Fruit fly (Drosophila melanogaster) whole organism, embryonic: Measurements from ENCODE around the gene Cpr78E.

Experiments
- Asciz ChIP-seq: fragments of 200-800 bp; sonication (Bioruptor generic); optimal IDR thresholded peaks from 2 replicates; lab custom pipeline; 2017; ENCODE audit warnings: missing biosample characterization, mild to moderate bottlenecking, missing genetic modification characterization, missing genetic modification reagents
- Atf-2 ChIP-seq: fragments of 200-800 bp; sonication (Bioruptor generic); optimal IDR thresholded peaks from 2 replicates; lab custom pipeline; 2016; ENCODE audit warnings: missing biosample characterization, missing genetic modification characterization
- Bdp1 ChIP-seq: fragments of 200-800 bp; sonication (Bioruptor generic); optimal IDR thresholded peaks from 3 replicates; lab custom pipeline; 2016; ENCODE audit warnings: missing biosample characterization, missing genetic modification characterization
- Bteb2 ChIP-seq: fragments of 200-800 bp; sonication (Bioruptor generic); optimal IDR thresholded peaks from 2 replicates; lab custom pipeline; 2016; ENCODE audit warnings: missing biosample characterization, missing genetic modification characterization
- CG11398 ChIP-seq: fragments of 200-800 bp; sonication (Bioruptor generic); optimal IDR thresholded peaks from 2 replicates; lab custom pipeline; 2016; ENCODE audit warnings: missing biosample characterization, missing genetic modification characterization
- CG11695 ChIP-seq: fragments of 200-800 bp; sonication (Bioruptor generic); IDR thresholded peaks from 3 replicates; pipeline ENCODE4 v1.3.6; 2022; ENCODE audit warnings: missing biosample characterization, missing genetic modification characterization
- CG12104 ChIP-seq: fragments of 200-800 bp; sonication (Bioruptor generic); optimal IDR thresholded peaks from 3 replicates; lab custom pipeline; 2016; ENCODE audit warnings: missing biosample characterization, missing genetic modification characterization
- CG12659 ChIP-seq: fragments of 200-800 bp; sonication (Bioruptor generic); optimal IDR thresholded peaks from 3 replicates; lab custom pipeline; 2017; ENCODE audit warnings: mild to moderate bottlenecking, missing biosample characterization, missing genetic modification reagents, missing genetic modification characterization
- CG13287 ChIP-seq: fragments of 200-800 bp; sonication (Bioruptor generic); IDR thresholded peaks from 2 replicates; pipeline ENCODE4 v1.3.6; 2022; ENCODE audit warnings: missing biosample characterization, missing genetic modification characterization; ENCODE audit not compliant: partially characterized antibody
- CG14441 ChIP-seq: fragments of 200-800 bp; sonication (Bioruptor generic); IDR thresholded peaks from 2 replicates; pipeline ENCODE4 v1.3.6; 2022; ENCODE audit warnings: missing biosample characterization, missing genetic modification characterization
- CG15073 ChIP-seq: fragments of 200-800 bp; sonication (Bioruptor generic); optimal IDR thresholded peaks from 2 replicates; lab custom pipeline; 2016; ENCODE audit warnings: missing biosample characterization, missing genetic modification characterization
- CG1603 ChIP-seq: fragments of 200-800 bp; sonication (Bioruptor generic); optimal IDR thresholded peaks from 2 replicates; lab custom pipeline; 2019; ENCODE audit warnings: missing biosample characterization, mild to moderate bottlenecking, missing genetic modification characterization, moderate library complexity
- CG17328 ChIP-seq: fragments of 200-800 bp; sonication (Bioruptor generic); IDR thresholded peaks from 2 replicates; pipeline ENCODE4 v1.3.6; 2022; ENCODE audit warnings: missing biosample characterization, missing genetic modification characterization
- CG2116 ChIP-seq: fragments of 200-800 bp; sonication (Bioruptor generic); optimal IDR thresholded peaks from 3 replicates; lab custom pipeline; 2018; ENCODE audit warnings: missing biosample characterization, mild to moderate bottlenecking, missing genetic modification characterization
- CG31224 ChIP-seq: fragments of 200-800 bp; sonication (Bioruptor generic); IDR thresholded peaks from 2 replicates; pipeline ENCODE4 v1.3.6; 2022; ENCODE audit warnings: missing biosample characterization, missing genetic modification characterization
- CG31441 ChIP-seq: fragments of 200-800 bp; sonication (Bioruptor generic); IDR thresholded peaks from 2 replicates; pipeline ENCODE4 v1.3.6; 2022; ENCODE audit warnings: missing biosample characterization, missing genetic modification characterization
- CG3163 ChIP-seq: fragments of 200-800 bp; sonication (Bioruptor generic); optimal IDR thresholded peaks from 3 replicates; lab custom pipeline; 2016; ENCODE audit warnings: missing biosample characterization, missing genetic modification characterization
- CG6689 ChIP-seq: fragments of 200-800 bp; sonication (Bioruptor generic); IDR thresholded peaks from 2 replicates; pipeline ENCODE4 v1.3.6; 2022; ENCODE audit warnings: missing biosample characterization, missing genetic modification characterization
- CG7786 ChIP-seq: fragments of 200-800 bp; sonication (Bioruptor generic); optimal IDR thresholded peaks from 2 replicates; lab custom pipeline; 2016; ENCODE audit warnings: missing biosample characterization, missing genetic modification characterization
- CG9609 ChIP-seq: fragments of 200-800 bp; sonication (Bioruptor generic); optimal IDR thresholded peaks from 3 replicates; lab custom pipeline; 2016; ENCODE audit warnings: missing biosample characterization, missing genetic modification characterization
- CG9797 ChIP-seq: fragments of 200-800 bp; sonication (Bioruptor generic); optimal IDR thresholded peaks from 3 replicates; lab custom pipeline; 2018; ENCODE audit warnings: missing biosample characterization, mild to moderate bottlenecking, missing genetic modification characterization
- CG9932 ChIP-seq: fragments of 200-800 bp; sonication (Bioruptor generic); IDR thresholded peaks from 2 replicates; pipeline ENCODE4 v1.3.6; 2022; ENCODE audit warnings: missing biosample characterization, missing genetic modification characterization
- D ChIP-seq, 2 experiments: fragments of 200-800 bp in 1 of 2; fragments of >200 bp in 1 of 2; sonication (Bioruptor generic) in 1 of 2; optimal IDR thresholded peaks; 2 replicates in 1 of 2; 3 replicates in 1 of 2; lab custom pipeline; 2017; ENCODE audit warnings: mild to moderate bottlenecking in 1 of 2, missing biosample characterization in 1 of 2, missing genetic modification characterization in 1 of 2, missing genetic modification reagents in 1 of 2
- Deaf1 ChIP-seq: fragments of 200-800 bp; optimal IDR thresholded peaks from 3 replicates; lab custom pipeline; 2019; ENCODE audit warnings: missing biosample characterization, mild to moderate bottlenecking, missing genetic modification characterization, moderate library complexity
- Dfd ChIP-seq, 2 experiments: fragments of >200 bp; optimal IDR thresholded peaks; 2 replicates each; lab custom pipeline; 2017; ENCODE audit warnings: missing biosample characterization in 2 of 2, missing genetic modification characterization in 2 of 2
- Fer2 ChIP-seq: fragments of 200-800 bp; sonication (Bioruptor generic); optimal IDR thresholded peaks from 2 replicates; lab custom pipeline; 2018; ENCODE audit warnings: missing biosample characterization, mild to moderate bottlenecking, missing genetic modification characterization, moderate library complexity
- Hr3 ChIP-seq: fragments of 200-800 bp; sonication (Bioruptor generic); optimal IDR thresholded peaks from 3 replicates; lab custom pipeline; 2016; ENCODE audit warnings: missing biosample characterization, missing genetic modification characterization
- Hr78 ChIP-seq, 2 experiments: fragments of 200-800 bp in 1 of 2; fragments of >200 bp in 1 of 2; sonication (Bioruptor generic) in 1 of 2; optimal IDR thresholded peaks; 2 replicates each; lab custom pipeline; 2017 to 2019; ENCODE audit warnings: missing biosample characterization in 2 of 2, missing genetic modification characterization in 2 of 2, mild to moderate bottlenecking in 1 of 2, moderate library complexity in 1 of 2
- Med ChIP-seq: fragments of 200-800 bp; sonication (Bioruptor generic); peaks from one replicate; lab custom pipeline; 2016; ENCODE audit warnings: missing biosample characterization, missing genetic modification characterization, mild to moderate bottlenecking, inconsistent platforms, moderate library complexity
- TFAM ChIP-seq: fragments of 200-800 bp; sonication (Bioruptor generic); optimal IDR thresholded peaks from 2 replicates; lab custom pipeline; 2017; ENCODE audit warnings: missing biosample characterization, missing genetic modification characterization, inconsistent platforms
- Vsx1 ChIP-seq: fragments of 200-800 bp; sonication (Bioruptor generic); optimal IDR thresholded peaks from 2 replicates; lab custom pipeline; 2017; ENCODE audit warnings: missing biosample characterization, mild to moderate bottlenecking, missing genetic modification characterization, missing genetic modification reagents
- bowl ChIP-seq: fragments of 200-800 bp; sonication (Bioruptor generic); IDR thresholded peaks from 2 replicates; pipeline ENCODE4 v1.3.6; 2022; ENCODE audit warnings: missing biosample characterization, missing genetic modification characterization
- dmrt11E ChIP-seq: fragments of 200-800 bp; sonication (Bioruptor generic); optimal IDR thresholded peaks from 3 replicates; lab custom pipeline; 2018; ENCODE audit warnings: missing biosample characterization, mild to moderate bottlenecking, missing genetic modification characterization, moderate library complexity
- dpn ChIP-seq, 2 experiments: fragments of 200-800 bp; sonication (Bioruptor generic); optimal IDR thresholded peaks; 3 replicates each; lab custom pipeline; 2016; ENCODE audit warnings: missing biosample characterization in 2 of 2, missing genetic modification characterization in 2 of 2
- eve ChIP-seq, 2 experiments: fragments of >200 bp; optimal IDR thresholded peaks; 2 replicates each; lab custom pipeline; 2017; ENCODE audit warnings: missing biosample characterization in 2 of 2, missing genetic modification characterization in 2 of 2
- ham ChIP-seq: fragments of 200-800 bp; sonication (Bioruptor generic); IDR thresholded peaks from 2 replicates; pipeline ENCODE4 v1.3.6; 2022; ENCODE audit warnings: missing biosample characterization, missing genetic modification characterization
- hbn ChIP-seq: fragments of 200-800 bp; sonication (Bioruptor generic); IDR thresholded peaks from 2 replicates; pipeline ENCODE4 v1.3.6; 2022; ENCODE audit warnings: missing biosample characterization, missing genetic modification characterization; ENCODE audit not compliant: partially characterized antibody
- insv ChIP-seq, 2 experiments: fragments of 200-800 bp; sonication (Bioruptor generic); optimal IDR thresholded peaks; 3 replicates each; lab custom pipeline; 2016 to 2018; ENCODE audit warnings: missing biosample characterization in 2 of 2, missing genetic modification characterization in 2 of 2
- kni ChIP-seq: fragments of 200-800 bp; sonication (Bioruptor generic); optimal IDR thresholded peaks from 3 replicates; lab custom pipeline; 2017; ENCODE audit warnings: mild to moderate bottlenecking, missing biosample characterization, missing genetic modification reagents, missing genetic modification characterization
- nerfin-1 ChIP-seq: fragments of 200-800 bp; sonication (Bioruptor generic); optimal IDR thresholded peaks from 3 replicates; lab custom pipeline; 2019; ENCODE audit warnings: missing biosample characterization, mild to moderate bottlenecking, missing genetic modification characterization, moderate library complexity
- oc ChIP-seq: fragments of 200-800 bp; sonication (Bioruptor generic); optimal IDR thresholded peaks from 2 replicates; lab custom pipeline; 2018; ENCODE audit warnings: missing biosample characterization, mild to moderate bottlenecking, missing genetic modification characterization, moderate library complexity
- pb ChIP-seq: fragments of 200-800 bp; sonication (Bioruptor generic); optimal IDR thresholded peaks from 3 replicates; lab custom pipeline; 2016; ENCODE audit warnings: missing biosample characterization, missing genetic modification characterization
- prd ChIP-seq, 3 experiments: fragments of >200 bp in 2 of 3; fragments of 200-800 bp in 1 of 3; sonication (Bioruptor generic) in 1 of 3; optimal IDR thresholded peaks in 2 of 3; IDR thresholded peaks in 1 of 3; 2 replicates in 2 of 3; 3 replicates in 1 of 3; pipeline versions ENCODE4 v1.3.6 to Lab custom; 2017 to 2022; ENCODE audit warnings: missing biosample characterization in 1 of 3, missing genetic modification characterization in 1 of 3
- repo ChIP-seq: fragments of 200-800 bp; sonication (Bioruptor generic); optimal IDR thresholded peaks from 2 replicates; lab custom pipeline; 2016; ENCODE audit warnings: missing biosample characterization, missing genetic modification characterization
- sd ChIP-seq: fragments of 200-800 bp; sonication (Bioruptor generic); optimal IDR thresholded peaks from 3 replicates; lab custom pipeline; 2018; ENCODE audit warnings: missing biosample characterization, mild to moderate bottlenecking, missing genetic modification characterization, moderate library complexity
- seq ChIP-seq: fragments of 200-800 bp; sonication (Bioruptor generic); IDR thresholded peaks from 2 replicates; pipeline ENCODE4 v1.3.6; 2022; ENCODE audit warnings: missing biosample characterization, missing genetic modification characterization
- shn ChIP-seq: fragments of 200-800 bp; sonication (Bioruptor generic); optimal IDR thresholded peaks from 3 replicates; lab custom pipeline; 2016; ENCODE audit warnings: missing biosample characterization, missing genetic modification characterization
- slp2 ChIP-seq: fragments of 200-800 bp; sonication (Bioruptor generic); optimal IDR thresholded peaks from 2 replicates; lab custom pipeline; 2016; ENCODE audit warnings: missing biosample characterization, missing genetic modification characterization
- trem ChIP-seq: fragments of 200-800 bp; optimal IDR thresholded peaks from 3 replicates; lab custom pipeline; 2019; ENCODE audit warnings: missing biosample characterization, mild to moderate bottlenecking, missing genetic modification characterization, moderate library complexity
- vvl ChIP-seq: fragments of 200-800 bp; sonication (Bioruptor generic); IDR thresholded peaks from 2 replicates; pipeline ENCODE4 v1.3.6; 2022; ENCODE audit warnings: missing biosample characterization, missing genetic modification characterization

Cpr78E gene

DNA sequence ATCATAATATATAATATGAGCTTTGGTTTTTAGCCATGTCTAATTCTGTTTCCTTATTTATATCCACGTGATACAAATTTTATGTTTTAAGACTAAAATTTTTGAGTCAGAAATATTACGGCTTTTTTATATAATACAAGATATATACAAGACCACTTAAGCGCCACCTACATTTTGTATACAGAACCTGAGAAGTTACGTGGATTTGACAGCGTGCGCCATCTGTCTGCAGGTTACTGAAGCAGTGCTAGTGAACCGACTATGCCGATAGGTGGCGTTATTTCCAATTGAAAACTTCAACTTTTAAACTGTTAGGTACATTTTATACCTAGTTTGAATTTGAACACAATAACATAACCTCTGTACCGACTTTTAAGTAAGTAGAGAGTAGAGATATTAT, 14.0 kb downstream of the Cpr78E start (continued):
- TF ChIP-seq Atf-2 (GFP tag; lab: Kevin White, UChicago) (peak; percentile 73), Hr3 (GFP tag; lab: Kevin White, UChicago) (peak; percentile 81), CG11398 (GFP tag; lab: Kevin White, UChicago) (no peak), dmrt11E (tag; lab: Kevin White, UChicago) (peak; percentile 64), CG6689 (GFP tag; lab: Robert Waterston, UW) (no peak; the same call in 1 of the 2 replicates), ham (GFP tag; lab: Robert Waterston, UW) (no peak), CG1603 (tag; lab: Kevin White, UChicago) (peak; percentile 78), Bteb2 (GFP tag; lab: Kevin White, UChicago) (peak; percentile 11), prd (optimal IDR thresholded peaks at IDR 0.05; lab: Kevin White, UChicago) (no peak), prd (GFP tag; IDR thresholded peaks at IDR 0.05; lab: Robert Waterston, UW) (peak; percentile 63; the same call in 2 of the 3 replicates), shn (GFP tag; lab: Kevin White, UChicago) (peak; percentile 58), insv (GFP tag; optimal IDR thresholded peaks at IDR 0.05; lab: Kevin White, UChicago) (peak in 1 of 2 experiments; percentile 84), Asciz (no peak), Deaf1 (peak; percentile 21), CG11695 (no peak), CG9932 (GFP tag; lab: Robert Waterston, UW) (peak; percentile 85), sd (tag; lab: Kevin White, UChicago) (no peak), Bdp1 (GFP tag; lab: Kevin White, UChicago) (no peak), CG14441 (GFP tag; lab: Robert Waterston, UW) (peak; percentile 62), D (optimal IDR thresholded peaks at IDR 0.05; lab: Kevin White, UChicago) (no peak), D (GFP tag; optimal IDR thresholded peaks at IDR 0.05; lab: Kevin White, UChicago) (peak; percentile 4), Hr78 (GFP tag; optimal IDR thresholded peaks at IDR 0.05; lab: Kevin White, UChicago) (peak in 1 of 2 experiments; percentile 12), repo (GFP tag; lab: Kevin White, UChicago) (peak; percentile 56), trem (peak; percentile 61), hbn (GFP tag; lab: Robert Waterston, UW) (no peak), CG15073 (GFP tag; lab: Kevin White, UChicago) (peak; percentile 47), CG12659 (GFP tag; lab: Kevin White, UChicago) (peak; percentile 66), TFAM (GFP tag; lab: Kevin White, UChicago) (no peak), Med (GFP tag; lab: Kevin White, UChicago) (peak; percentile 97), seq (GFP tag; lab: Robert Waterston, UW) (0 out of 2 replicates have a peak, but pooled peaks have one; percentile 19), Dfd (GFP tag; optimal IDR thresholded peaks at IDR 0.05; lab: Kevin White, UChicago) (no peak), CG9609 (peak; percentile 65), CG9797 (GFP tag; lab: Kevin White, UChicago) (no peak), dpn (GFP tag; optimal IDR thresholded peaks at IDR 0.05; lab: Kevin White, UChicago) (peak; percentile 77 to 82), oc (peak; percentile 25), CG31224 (no peak), CG31441 (peak; percentile 37; the same call in 1 of the 2 replicates), Vsx1 (GFP tag; lab: Kevin White, UChicago) (no peak), eve (GFP tag; optimal IDR thresholded peaks at IDR 0.05; lab: Kevin White, UChicago) (no peak), kni (GFP tag; lab: Kevin White, UChicago) (no peak), slp2 (peak; percentile 61), CG2116 (no peak), CG7786 (GFP tag; lab: Kevin White, UChicago) (peak; percentile 39), nerfin-1 (no peak), CG17328 (peak; percentile 69), CG12104 (GFP tag; lab: Kevin White, UChicago) (no peak), bowl (GFP tag; lab: Robert Waterston, UW) (no peak), CG3163 (GFP tag; lab: Kevin White, UChicago) (peak; percentile 57), CG13287 (GFP tag; lab: Robert Waterston, UW) (peak; percentile 27; the same call in 1 of the 2 replicates), vvl (GFP tag; lab: Robert Waterston, UW) (peak; percentile 74), Fer2 (tag; lab: Kevin White, UChicago) (peak; percentile 53), pb (GFP tag; lab: Kevin White, UChicago) (peak; percentile 15)
